Fruit fly (Drosophila melanogaster): Measurements from ENCODE around the gene eIF4B.

Gene eIF4B

dm6 chr3L:27858147-27858546 lies at the start of gene eIF4B:
Gene eIF4B, minus strand, starts transcription at chr3L:27858271.
- no peak for TF ChIP-seq noc (tag; optimal IDR thresholded peaks at IDR 0.05)

dm6 chr3L:27860422-27860821 lies 2.4 kb upstream of the eIF4B start:
- no peak for TF ChIP-seq noc (tag; optimal IDR thresholded peaks at IDR 0.05)

dm6 chr3L:27859261-27859840 lies 1.3 kb upstream of the eIF4B start:
- TF ChIP-seq noc (tag; optimal IDR thresholded peaks at IDR 0.05) = no peak

Data from whole organism, larva.